Worm (Caenorhabditis elegans) whole organism, L4/young adult: Measurements from ENCODE around the gene F18A11.2.

Source experiments
- W03F9.2 ChIP-seq: fragments of 150-350 bp; optimal IDR thresholded peaks from 2 replicates; lab custom pipeline; 2014; ENCODE audit warnings: missing biosample characterization, missing genetic modification characterization
- dao-5 ChIP-seq: sonication (generic microtip); optimal IDR thresholded peaks from 2 replicates; lab custom pipeline; 2016; ENCODE audit warnings: missing genotype, missing genetic modification characterization, moderate library complexity, missing compliant biosample characterization
- him-1 ChIP-seq: sonication (generic microtip); optimal IDR thresholded peaks from 2 replicates; lab custom pipeline; 2016; ENCODE audit warnings: missing genotype, missing genetic modification reagents, missing genetic modification characterization, missing compliant biosample characterization

ce11 chrII:12990191-12990590 lies 41.3 kb upstream of the F18A11.2 start:
- TF ChIP-seq him-1 = no peak
- no peak for TF ChIP-seq dao-5 (tag; lab: Kevin White, UChicago)
- no peak for TF ChIP-seq W03F9.2
